Worm (Caenorhabditis elegans) whole organism, early embryonic: Measurements from ENCODE around the gene F39D8.3.

Experiments used
- ets-7 ChIP-seq: sonication (generic microtip); optimal IDR thresholded peaks from 2 replicates; lab custom pipeline; 2016; ENCODE audit warnings: missing genotype, missing genetic modification characterization, missing compliant biosample characterization
- flt-1 ChIP-seq: fragments of 200-800 bp; sonication (Bioruptor generic); IDR thresholded peaks from 2 replicates; pipeline ENCODE4 v1.3.6; 2022; ENCODE audit warnings: missing genetic modification characterization, missing compliant biosample characterization
- hnd-1 ChIP-seq: sonication (generic microtip); optimal IDR thresholded peaks from 2 replicates; lab custom pipeline; 2016; ENCODE audit warnings: missing genetic modification characterization, missing compliant biosample characterization
- pes-1 ChIP-seq: fragments of 200-800 bp; sonication (Bioruptor generic); IDR thresholded peaks from 2 replicates; pipeline ENCODE4 v1.3.6; 2022; ENCODE audit warnings: missing genetic modification reagents, missing genetic modification characterization, missing compliant biosample characterization
- scrt-1 ChIP-seq: fragments of 200-800 bp; sonication (Bioruptor generic); IDR thresholded peaks from 2 replicates; pipeline ENCODE4 v1.3.6; 2022; ENCODE audit warnings: missing genetic modification characterization, missing compliant biosample characterization
- tbx-37 ChIP-seq: fragments of 200-800 bp; sonication (Bioruptor generic); conservative IDR thresholded peaks from 2 replicates; pipeline ENCODE4 v1.3.6; 2022; ENCODE audit warnings: missing genetic modification reagents, missing genetic modification characterization, missing compliant biosample characterization
- tra-4 ChIP-seq: sonication (generic microtip); optimal IDR thresholded peaks from 2 replicates; lab custom pipeline; 2017; ENCODE audit warnings: missing genetic modification characterization, missing compliant biosample characterization

DNA sequence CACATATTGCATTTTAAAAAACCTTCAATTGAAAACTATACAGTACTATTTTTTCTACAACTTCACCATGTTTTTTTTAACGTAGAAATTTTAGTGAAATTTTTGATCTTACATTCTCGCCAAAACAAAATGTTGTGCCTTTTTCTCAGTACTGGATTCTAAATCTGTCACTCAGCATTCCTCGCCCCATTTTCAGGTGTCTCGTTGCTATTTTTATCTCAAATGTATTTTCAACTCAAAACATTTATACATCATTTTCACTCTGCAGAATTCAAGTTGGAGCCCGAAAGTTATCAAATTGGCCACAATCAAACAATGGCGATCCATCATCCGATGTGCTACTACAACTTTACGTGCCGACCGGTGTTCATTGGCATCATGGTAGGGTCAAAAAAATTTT is 45.3 kb downstream of the F39D8.3 start, which contains the start of gene sprr-1:
- TF ChIP-seq ets-7 (tag; lab: Kevin White, UChicago) (no peak), hnd-1 (tag; lab: Kevin White, UChicago) (no peak), scrt-1 (no peak), flt-1 (GFP tag; lab: Robert Waterston, UW) (no peak), pes-1 (no peak), tra-4 (no peak), tbx-37 (GFP tag; lab: Robert Waterston, UW) (no peak)
